Worm (Caenorhabditis elegans) whole organism, L2 larva: ENCODE results near the gene erfa-1.

Experiments used
- aly-2 ChIP-seq: fragments of 150-350 bp; optimal IDR thresholded peaks from 2 replicates; lab custom pipeline; 2014; ENCODE audit warnings: missing biosample characterization, missing genetic modification characterization
- blmp-1 ChIP-seq: sonication (generic microtip); optimal IDR thresholded peaks from 2 replicates; lab custom pipeline; 2017; ENCODE audit warnings: missing genetic modification characterization, mild to moderate bottlenecking, missing compliant biosample characterization, antibody characterized with exemption, moderate library complexity; ENCODE audit not compliant: insufficient read depth
- egl-27 ChIP-seq: sonication (generic microtip); optimal IDR thresholded peaks from 3 replicates; lab custom pipeline; 2017; ENCODE audit warnings: missing biosample characterization, missing genetic modification reagents, missing genetic modification characterization
- elt-3 ChIP-seq: sonication (generic microtip); optimal IDR thresholded peaks from 2 replicates; lab custom pipeline; 2017; ENCODE audit warnings: missing biosample characterization, missing genetic modification characterization
- gmeb-1 ChIP-seq: fragments of 150-350 bp; optimal IDR thresholded peaks from 2 replicates; lab custom pipeline; 2014; ENCODE audit warnings: missing biosample characterization, missing genetic modification characterization
- nhr-25 ChIP-seq: fragments of 150-350 bp; sonication (generic microtip); optimal IDR thresholded peaks from 3 replicates; lab custom pipeline; 2014; ENCODE audit warnings: missing biosample characterization, missing genetic modification characterization
- nhr-6 ChIP-seq: fragments of 150-350 bp; optimal IDR thresholded peaks from 2 replicates; lab custom pipeline; 2014; ENCODE audit warnings: missing biosample characterization, missing genetic modification characterization
- unc-62 ChIP-seq: fragments of 150-350 bp; optimal IDR thresholded peaks from 2 replicates; lab custom pipeline; 2014; ENCODE audit warnings: missing biosample characterization, missing genetic modification reagents, missing genetic modification characterization
- ztf-11 ChIP-seq: sonication (generic microtip); optimal IDR thresholded peaks from 2 replicates; lab custom pipeline; 2017; ENCODE audit warnings: missing biosample characterization, missing genetic modification characterization

- TF ChIP-seq nhr-6 (tag; lab: Kevin White, UChicago), result no peak
- TF ChIP-seq blmp-1 (tag; lab: Kevin White, UChicago), result no peak
- no peak for TF ChIP-seq ztf-11
- TF ChIP-seq nhr-25 (tag; lab: Kevin White, UChicago), result no peak
- TF ChIP-seq egl-27 (tag; lab: Kevin White, UChicago), result no peak
- TF ChIP-seq gmeb-1 (tag; lab: Kevin White, UChicago), result no peak
- TF ChIP-seq unc-62, result no peak
- no peak for TF ChIP-seq elt-3 (tag; lab: Kevin White, UChicago)
- no peak for TF ChIP-seq aly-2 (tag; lab: Kevin White, UChicago)
Observed at ce11 chrV:6408733-6409227, 25.1 kb upstream of the erfa-1 start, which contains the start of gene bcf-1.
